Worm (Caenorhabditis elegans): ENCODE results near the gene myrf-2.

- TF ChIP-seq him-1 (tag; optimal IDR thresholded peaks at IDR 0.05) (no peak), dao-5 (tag; optimal IDR thresholded peaks at IDR 0.05) (no peak), W03F9.2 (tag; optimal IDR thresholded peaks at IDR 0.05) (no peak)
Observed at ce11 chrX:10238146-10238749, 44.1 kb upstream of the myrf-2 start.
